Worm (Caenorhabditis elegans) whole organism, young adult: ENCODE data around the gene K03A11.6.

Experiments
- B0035.1 ChIP-seq: sonication (generic microtip); optimal IDR thresholded peaks from 2 replicates; lab custom pipeline; 2016; ENCODE audit warnings: missing genetic modification characterization, mild to moderate bottlenecking, missing compliant biosample characterization, missing genotype, missing genetic modification reagents
- C17E4.6 ChIP-seq: fragments of 200-800 bp; sonication (Bioruptor generic); IDR thresholded peaks from 2 replicates; pipeline ENCODE4 v1.3.6; 2022; ENCODE audit warnings: missing genetic modification reagents, missing genetic modification characterization, missing compliant biosample characterization
- F37B4.10 ChIP-seq: fragments of 200-800 bp; sonication (Bioruptor generic); IDR thresholded peaks from 2 replicates; pipeline ENCODE4 v1.3.6; 2022; ENCODE audit warnings: missing genetic modification characterization, missing compliant biosample characterization
- F52B5.7 ChIP-seq: sonication (generic microtip); optimal IDR thresholded peaks from 2 replicates; lab custom pipeline; 2016; ENCODE audit warnings: mild to moderate bottlenecking, missing genetic modification characterization, missing compliant biosample characterization
- F57A8.1 ChIP-seq: fragments of 200-800 bp; sonication (Bioruptor generic); optimal IDR thresholded peaks from 2 replicates; lab custom pipeline; 2018; ENCODE audit warnings: mild to moderate bottlenecking, missing genetic modification characterization, moderate library complexity, missing compliant biosample characterization
- K12H6.12 ChIP-seq: fragments of 200-800 bp; sonication (Bioruptor generic); optimal IDR thresholded peaks from 2 replicates; lab custom pipeline; 2018; ENCODE audit warnings: mild to moderate bottlenecking, missing genetic modification characterization, missing compliant biosample characterization
- Y53F4B.3 ChIP-seq: fragments of 200-800 bp; sonication (Bioruptor generic); IDR thresholded peaks from 2 replicates; pipeline ENCODE4 v1.3.6; 2022; ENCODE audit warnings: missing genetic modification reagents, missing genetic modification characterization, missing compliant biosample characterization
- aptf-2 ChIP-seq: fragments of 200-800 bp; sonication (Bioruptor generic); conservative IDR thresholded peaks from 2 replicates; pipeline ENCODE4 v1.3.6; 2022; ENCODE audit warnings: missing genetic modification reagents, missing genetic modification characterization, missing compliant biosample characterization
- atf-7 ChIP-seq: sonication (generic microtip); optimal IDR thresholded peaks from 2 replicates; lab custom pipeline; 2017; ENCODE audit warnings: mild to moderate bottlenecking, missing genetic modification characterization, missing compliant biosample characterization
- attf-3 ChIP-seq: fragments of 200-800 bp; sonication (Bioruptor generic); conservative IDR thresholded peaks from 2 replicates; pipeline ENCODE4 v1.3.6; 2022; ENCODE audit warnings: missing genetic modification reagents, missing genetic modification characterization, missing compliant biosample characterization
- attf-6 ChIP-seq: fragments of 200-800 bp; sonication (Bioruptor generic); IDR thresholded peaks from 2 replicates; pipeline ENCODE4 v1.3.6; 2022; ENCODE audit warnings: missing genetic modification reagents, missing genetic modification characterization, missing compliant biosample characterization
- cebp-1 ChIP-seq, 2 experiments: fragments of 200-800 bp in 1 of 2; sonication (Bioruptor generic) in 1 of 2; sonication (generic microtip) in 1 of 2; IDR thresholded peaks in 1 of 2; optimal IDR thresholded peaks in 1 of 2; 2 replicates each; pipeline versions ENCODE4 v1.3.6 to Lab custom; 2017 to 2022; ENCODE audit warnings: missing compliant biosample characterization in 2 of 2, missing genetic modification characterization in 2 of 2, mild to moderate bottlenecking in 1 of 2, missing genetic modification reagents in 1 of 2, moderate library complexity in 1 of 2
- ceh-79 ChIP-seq: sonication (generic microtip); optimal IDR thresholded peaks from 2 replicates; lab custom pipeline; 2017; ENCODE audit warnings: mild to moderate bottlenecking, missing genetic modification characterization, missing compliant biosample characterization
- dpl-1 ChIP-seq: fragments of 150-350 bp; optimal IDR thresholded peaks from 2 replicates; lab custom pipeline; 2014; ENCODE audit warnings: missing biosample characterization, missing genetic modification reagents, missing genetic modification characterization
- egl-18 ChIP-seq: fragments of 200-800 bp; sonication (Bioruptor generic); IDR thresholded peaks from 2 replicates; pipeline ENCODE4 v1.3.6; 2022; ENCODE audit warnings: missing genetic modification reagents, missing genetic modification characterization, missing compliant biosample characterization
- egrh-3 ChIP-seq: fragments of 200-800 bp; sonication (Bioruptor generic); IDR thresholded peaks from 2 replicates; pipeline ENCODE4 v1.3.6; 2022; ENCODE audit warnings: missing genetic modification reagents, missing genetic modification characterization, missing compliant biosample characterization
- ekl-4 ChIP-seq: fragments of 200-800 bp; sonication (Bioruptor generic); IDR thresholded peaks from 2 replicates; pipeline ENCODE4 v1.3.6; 2022; ENCODE audit warnings: missing genetic modification reagents, missing genetic modification characterization, missing compliant biosample characterization
- fkh-3 ChIP-seq: sonication (generic microtip); optimal IDR thresholded peaks from 2 replicates; lab custom pipeline; 2016; ENCODE audit warnings: mild to moderate bottlenecking, missing genetic modification characterization, missing compliant biosample characterization
- hlh-12 ChIP-seq: sonication (generic microtip); optimal IDR thresholded peaks from 2 replicates; lab custom pipeline; 2016; ENCODE audit warnings: missing genetic modification characterization, missing compliant biosample characterization
- hsf-1 ChIP-seq: fragments of 200-800 bp; sonication (Bioruptor generic); IDR thresholded peaks from 2 replicates; pipeline ENCODE4 v1.3.6; 2022; ENCODE audit warnings: missing genetic modification reagents, missing genetic modification characterization, missing compliant biosample characterization
- lin-35 ChIP-seq, 3 experiments: fragments of 150-350 bp in 2 of 3; sonication (generic microtip) in 1 of 3; optimal IDR thresholded peaks; 2 replicates each; lab custom pipeline; 2014 to 2018; ENCODE audit warnings: missing biosample characterization in 3 of 3, missing genetic modification characterization in 3 of 3, missing genetic modification reagents in 3 of 3
- madf-3 ChIP-seq: fragments of 200-800 bp; sonication (Bioruptor generic); IDR thresholded peaks from 2 replicates; pipeline ENCODE4 v1.3.6; 2022; ENCODE audit warnings: missing genetic modification reagents, missing genetic modification characterization, missing compliant biosample characterization
- mcd-1 ChIP-seq: fragments of 200-800 bp; sonication (Bioruptor generic); IDR thresholded peaks from 2 replicates; pipeline ENCODE4 v1.3.6; 2022; ENCODE audit warnings: missing genetic modification reagents, missing genetic modification characterization, missing compliant biosample characterization
- nfya-2 ChIP-seq: fragments of 200-800 bp; sonication (Bioruptor generic); IDR thresholded peaks from 2 replicates; pipeline ENCODE4 v1.3.6; 2022; ENCODE audit warnings: missing genetic modification reagents, missing genetic modification characterization, missing compliant biosample characterization
- nhr-27 ChIP-seq: fragments of 200-800 bp; sonication (Bioruptor generic); optimal IDR thresholded peaks from 2 replicates; lab custom pipeline; 2018; ENCODE audit warnings: mild to moderate bottlenecking, missing genetic modification characterization, moderate library complexity, missing compliant biosample characterization
- rec-8 ChIP-seq, 2 experiments: sonication (generic microtip); optimal IDR thresholded peaks; 2 replicates each; lab custom pipeline; 2016; ENCODE audit warnings: mild to moderate bottlenecking in 2 of 2, missing genetic modification characterization in 2 of 2, missing genetic modification reagents in 2 of 2, missing genotype in 2 of 2, missing biosample characterization in 1 of 2, missing compliant biosample characterization in 1 of 2, moderate library complexity in 1 of 2
- zfh-2 ChIP-seq: fragments of 200-800 bp; sonication (Bioruptor generic); conservative IDR thresholded peaks from 2 replicates; pipeline ENCODE4 v1.3.6; 2022; ENCODE audit warnings: missing genetic modification reagents, missing genetic modification characterization, missing compliant biosample characterization
- ztf-22 ChIP-seq: fragments of 200-800 bp; sonication (Bioruptor generic); optimal IDR thresholded peaks from 2 replicates; lab custom pipeline; 2018; ENCODE audit warnings: mild to moderate bottlenecking, missing genetic modification characterization, moderate library complexity, missing compliant biosample characterization
- ztf-6 ChIP-seq: fragments of 200-800 bp; sonication (Bioruptor generic); IDR thresholded peaks from 2 replicates; pipeline ENCODE4 v1.3.6; 2022; ENCODE audit warnings: missing genetic modification reagents, missing genetic modification characterization, missing compliant biosample characterization

The K03A11.6 gene

ce11 chrX:13055560-13055959 is at the start of gene K03A11.6:
Gene K03A11.6, plus strand, starts transcription at chrX:13055860.
- TF ChIP-seq F57A8.1 (GFP tag; lab: Kevin White, UChicago) = no peak
- no peak for TF ChIP-seq ceh-79 (tag; lab: Kevin White, UChicago)
- TF ChIP-seq, all 124 proteins: peak for 0

- no peak for TF ChIP-seq ztf-6 (GFP tag; lab: Robert Waterston, UW)
- TF ChIP-seq zfh-2 = no peak
These were observed 49.3 kb upstream of the K03A11.6 start for ce11 chrX:13006328-13006727.

ce11 chrX:13006734-13007133 is 48.9 kb upstream of the K03A11.6 start:
- no peak for TF ChIP-seq F37B4.10 (GFP tag; lab: Robert Waterston, UW)
- no peak for TF ChIP-seq ekl-4 (GFP tag; lab: Robert Waterston, UW)
- no peak for TF ChIP-seq Y53F4B.3 (GFP tag; lab: Robert Waterston, UW)
- TF ChIP-seq egrh-3 = no peak
- TF ChIP-seq C17E4.6 (GFP tag; lab: Robert Waterston, UW) = no peak
- no peak for TF ChIP-seq hsf-1
- no peak for TF ChIP-seq rec-8 (tag; optimal IDR thresholded peaks at IDR 0.05; lab: Kevin White, UChicago)

ce11 chrX:13007857-13008813 is 47.5 kb upstream of the K03A11.6 start, which contains the start of gene nhr-25:
Gene nhr-25, plus strand, starts transcription at chrX:13008493.
- TF ChIP-seq zfh-2 (peak; percentile 54), attf-3 (GFP tag; lab: Robert Waterston, UW) (0 out of 2 replicates have a peak, but pooled peaks have one; percentile 25), F37B4.10 (GFP tag; lab: Robert Waterston, UW) (no peak)

ce11 chrX:13008895-13009294 is 46.8 kb upstream of the K03A11.6 start:
- TF ChIP-seq F37B4.10 (GFP tag; lab: Robert Waterston, UW) = no peak
- TF ChIP-seq fkh-3 (tag; lab: Kevin White, UChicago) = no peak
- no peak for TF ChIP-seq dpl-1 (GFP tag; lab: Kevin White, UChicago)
- TF ChIP-seq ztf-22 (GFP tag; lab: Kevin White, UChicago) = no peak
- no peak for TF ChIP-seq hlh-12 (tag; lab: Kevin White, UChicago)
- TF ChIP-seq nhr-27 = no peak
- no peak for TF ChIP-seq cebp-1 (GFP tag; IDR thresholded peaks at IDR 0.05; lab: Robert Waterston, UW)
- no peak for TF ChIP-seq cebp-1 (tag; optimal IDR thresholded peaks at IDR 0.05; lab: Kevin White, UChicago)
- TF ChIP-seq aptf-2 (GFP tag; lab: Robert Waterston, UW) = no peak
- no peak for TF ChIP-seq zfh-2
- TF ChIP-seq nfya-2 (GFP tag; lab: Robert Waterston, UW) = no peak
- TF ChIP-seq F52B5.7 (tag; lab: Kevin White, UChicago) = no peak
- no peak for TF ChIP-seq K12H6.12
- no peak for TF ChIP-seq B0035.1 (tag; lab: Kevin White, UChicago)
- TF ChIP-seq ceh-79 (tag; lab: Kevin White, UChicago) = no peak
- TF ChIP-seq lin-35 (GFP tag; optimal IDR thresholded peaks at IDR 0.05; lab: Kevin White, UChicago) = no peak
- TF ChIP-seq madf-3 = no peak
- no peak for TF ChIP-seq mcd-1 (GFP tag; lab: Robert Waterston, UW)
- TF ChIP-seq attf-6 = no peak
- TF ChIP-seq egl-18 (GFP tag; lab: Robert Waterston, UW) = no peak
- TF ChIP-seq atf-7 (tag; lab: Kevin White, UChicago) = no peak
